Fruit fly (Drosophila melanogaster) whole organism, embryonic: ENCODE results near the gene yuri.

Experiments used
- Abd-B ChIP-seq: fragments of 200-800 bp; sonication (Bioruptor generic); optimal IDR thresholded peaks from 2 replicates; lab custom pipeline; 2018; ENCODE audit warnings: missing biosample characterization, mild to moderate bottlenecking, missing genetic modification characterization, moderate library complexity
- Aef1 ChIP-seq: fragments of 200-800 bp; sonication (Bioruptor generic); IDR thresholded peaks from 3 replicates; pipeline ENCODE4 v1.3.6; 2022; ENCODE audit warnings: missing biosample characterization, missing genetic modification characterization
- B-H2 ChIP-seq: fragments of 200-800 bp; sonication (Bioruptor generic); optimal IDR thresholded peaks from 2 replicates; lab custom pipeline; 2018; ENCODE audit warnings: missing biosample characterization, mild to moderate bottlenecking, missing genetic modification characterization
- CG10565 ChIP-seq: fragments of 200-800 bp; sonication (Bioruptor generic); optimal IDR thresholded peaks from 3 replicates; lab custom pipeline; 2016; ENCODE audit warnings: missing biosample characterization, mild to moderate bottlenecking, missing genetic modification characterization
- CG11456 ChIP-seq: fragments of 200-800 bp; sonication (Bioruptor generic); IDR thresholded peaks from 3 replicates; pipeline ENCODE4 v1.3.6; 2022; ENCODE audit warnings: missing biosample characterization, missing genetic modification characterization
- CG12155 ChIP-seq: fragments of 200-800 bp; sonication (Bioruptor generic); optimal IDR thresholded peaks from 3 replicates; lab custom pipeline; 2016; ENCODE audit warnings: missing biosample characterization, missing genetic modification characterization
- CG12659 ChIP-seq: fragments of 200-800 bp; sonication (Bioruptor generic); optimal IDR thresholded peaks from 3 replicates; lab custom pipeline; 2017; ENCODE audit warnings: mild to moderate bottlenecking, missing biosample characterization, missing genetic modification reagents, missing genetic modification characterization
- CG14710 ChIP-seq: fragments of 200-800 bp; sonication (Bioruptor generic); optimal IDR thresholded peaks from 3 replicates; lab custom pipeline; 2019; ENCODE audit warnings: missing biosample characterization, mild to moderate bottlenecking, missing genetic modification characterization, moderate library complexity
- CG14860 ChIP-seq: fragments of 200-800 bp; sonication (Bioruptor generic); IDR thresholded peaks from 3 replicates; pipeline ENCODE4 v1.3.6; 2022; ENCODE audit warnings: missing biosample characterization, missing genetic modification characterization; ENCODE audit not compliant: partially characterized antibody
- CG15269 ChIP-seq: fragments of 200-800 bp; sonication (Bioruptor generic); optimal IDR thresholded peaks from 2 replicates; lab custom pipeline; 2018; ENCODE audit warnings: missing biosample characterization, mild to moderate bottlenecking, missing genetic modification characterization, moderate library complexity
- CG15479 ChIP-seq: fragments of 200-800 bp; sonication (Bioruptor generic); optimal IDR thresholded peaks from 3 replicates; lab custom pipeline; 2019; ENCODE audit warnings: missing biosample characterization, mild to moderate bottlenecking, missing genetic modification characterization, moderate library complexity
- CG17186 ChIP-seq: fragments of 200-800 bp; sonication (Bioruptor generic); optimal IDR thresholded peaks from 3 replicates; lab custom pipeline; 2017; ENCODE audit warnings: missing biosample characterization, missing genetic modification reagents, missing genetic modification characterization
- CG17829 ChIP-seq: fragments of 200-800 bp; optimal IDR thresholded peaks from 2 replicates; lab custom pipeline; 2019; ENCODE audit warnings: missing biosample characterization, mild to moderate bottlenecking, missing genetic modification characterization, moderate library complexity
- CG2129 ChIP-seq: fragments of 200-800 bp; sonication (Bioruptor generic); IDR thresholded peaks from 2 replicates; pipeline ENCODE4 v1.3.6; 2022; ENCODE audit warnings: missing biosample characterization, missing genetic modification characterization; ENCODE audit not compliant: partially characterized antibody
- CG2678 ChIP-seq: fragments of 200-800 bp; sonication (Bioruptor generic); optimal IDR thresholded peaks from 3 replicates; lab custom pipeline; 2019; ENCODE audit warnings: missing biosample characterization, mild to moderate bottlenecking, missing genetic modification characterization, moderate library complexity
- CG33557 ChIP-seq: fragments of 200-800 bp; sonication (Bioruptor generic); optimal IDR thresholded peaks from 2 replicates; lab custom pipeline; 2019; ENCODE audit warnings: missing biosample characterization, mild to moderate bottlenecking, missing genetic modification characterization, moderate library complexity
- CG43689 ChIP-seq: fragments of 200-800 bp; sonication (Bioruptor generic); IDR thresholded peaks from 2 replicates; pipeline ENCODE4 v1.3.6; 2022; ENCODE audit warnings: missing biosample characterization, missing genetic modification characterization
- CG6765 ChIP-seq: fragments of 200-800 bp; sonication (Bioruptor generic); optimal IDR thresholded peaks from 3 replicates; lab custom pipeline; 2017; ENCODE audit warnings: missing biosample characterization, mild to moderate bottlenecking, missing genetic modification characterization
- CG8089 ChIP-seq: fragments of 200-800 bp; sonication (Bioruptor generic); optimal IDR thresholded peaks from 3 replicates; lab custom pipeline; 2016; ENCODE audit warnings: missing biosample characterization, missing genetic modification characterization
- CG9215 ChIP-seq: fragments of 200-800 bp; sonication (Bioruptor generic); IDR thresholded peaks from 2 replicates; pipeline ENCODE4 v1.3.6; 2022; ENCODE audit warnings: missing biosample characterization, missing genetic modification characterization
- CG9797 ChIP-seq: fragments of 200-800 bp; sonication (Bioruptor generic); optimal IDR thresholded peaks from 3 replicates; lab custom pipeline; 2018; ENCODE audit warnings: missing biosample characterization, mild to moderate bottlenecking, missing genetic modification characterization
- Dbx ChIP-seq: fragments of 200-800 bp; sonication (Bioruptor generic); IDR thresholded peaks from 3 replicates; pipeline ENCODE4 v1.3.6; 2022; ENCODE audit warnings: missing biosample characterization, missing genetic modification characterization
- Eip74EF ChIP-seq, 2 experiments: fragments of 200-800 bp in 1 of 2; fragments of >200 bp in 1 of 2; sonication (Bioruptor generic) in 1 of 2; optimal IDR thresholded peaks; 2 replicates each; lab custom pipeline; 2017 to 2019; ENCODE audit warnings: missing biosample characterization in 2 of 2, missing genetic modification characterization in 2 of 2, mild to moderate bottlenecking in 1 of 2, moderate library complexity in 1 of 2
- HLH4C ChIP-seq: fragments of 200-800 bp; sonication (Bioruptor generic); IDR thresholded peaks from 3 replicates; pipeline ENCODE4 v1.3.6; 2022; ENCODE audit warnings: missing biosample characterization, missing genetic modification characterization; ENCODE audit not compliant: partially characterized antibody
- Hr3 ChIP-seq: fragments of 200-800 bp; sonication (Bioruptor generic); optimal IDR thresholded peaks from 3 replicates; lab custom pipeline; 2016; ENCODE audit warnings: missing biosample characterization, missing genetic modification characterization
- Lhr ChIP-seq: fragments of 200-800 bp; sonication (Bioruptor generic); optimal IDR thresholded peaks from 3 replicates; lab custom pipeline; 2017; ENCODE audit warnings: mild to moderate bottlenecking, missing biosample characterization, missing genetic modification reagents, missing genetic modification characterization
- MBD-R2 ChIP-seq: fragments of 200-800 bp; sonication (Bioruptor generic); IDR thresholded peaks from 2 replicates; pipeline ENCODE4 v1.3.6; 2022; ENCODE audit warnings: missing biosample characterization, missing genetic modification characterization
- NC2α ChIP-seq: fragments of 200-800 bp; sonication (Bioruptor generic); optimal IDR thresholded peaks from 2 replicates; lab custom pipeline; 2016; ENCODE audit warnings: missing biosample characterization, missing genetic modification characterization
- Ravus ChIP-seq: fragments of 200-800 bp; sonication (Bioruptor generic); IDR thresholded peaks from 2 replicates; pipeline ENCODE4 v1.3.6; 2022; ENCODE audit warnings: missing biosample characterization, missing genetic modification characterization
- Scr ChIP-seq: fragments of 200-800 bp; sonication (Bioruptor generic); IDR thresholded peaks from 2 replicates; pipeline ENCODE4 v1.3.6; 2022; ENCODE audit warnings: missing biosample characterization, missing genetic modification characterization; ENCODE audit not compliant: partially characterized antibody
- Ssrp ChIP-seq: fragments of 200-800 bp; sonication (Bioruptor generic); optimal IDR thresholded peaks from 2 replicates; lab custom pipeline; 2018; ENCODE audit warnings: missing biosample characterization, mild to moderate bottlenecking, missing genetic modification characterization, moderate library complexity
- ato ChIP-seq: fragments of 200-800 bp; sonication (Bioruptor generic); IDR thresholded peaks from 2 replicates; pipeline ENCODE4 v1.3.6; 2022; ENCODE audit warnings: missing biosample characterization, missing genetic modification characterization; ENCODE audit not compliant: partially characterized antibody
- br ChIP-seq: fragments of >200 bp; optimal IDR thresholded peaks from 2 replicates; lab custom pipeline; 2017
- disco-r ChIP-seq: fragments of 200-800 bp; sonication (Bioruptor generic); optimal IDR thresholded peaks from 2 replicates; lab custom pipeline; 2016; ENCODE audit warnings: missing biosample characterization, missing genetic modification characterization
- dmrt11E ChIP-seq: fragments of 200-800 bp; sonication (Bioruptor generic); optimal IDR thresholded peaks from 3 replicates; lab custom pipeline; 2018; ENCODE audit warnings: missing biosample characterization, mild to moderate bottlenecking, missing genetic modification characterization, moderate library complexity
- emc ChIP-seq: fragments of 200-800 bp; sonication (Bioruptor generic); optimal IDR thresholded peaks from 2 replicates; lab custom pipeline; 2016; ENCODE audit warnings: missing biosample characterization, missing genetic modification characterization
- gsb-n ChIP-seq: fragments of 200-800 bp; sonication (Bioruptor generic); optimal IDR thresholded peaks from 3 replicates; lab custom pipeline; 2018; ENCODE audit warnings: missing biosample characterization, mild to moderate bottlenecking, missing genetic modification characterization
- inv ChIP-seq: fragments of 200-800 bp; sonication (Bioruptor generic); IDR thresholded peaks from 2 replicates; pipeline ENCODE4 v1.3.6; 2022; ENCODE audit warnings: missing biosample characterization, missing genetic modification characterization; ENCODE audit not compliant: partially characterized antibody
- lola ChIP-seq, 3 experiments: fragments of >200 bp in 2 of 3; fragments of 200-800 bp in 1 of 3; sonication (Bioruptor generic) in 1 of 3; optimal IDR thresholded peaks; 2 replicates each; lab custom pipeline; 2017 to 2019; ENCODE audit warnings: missing biosample characterization in 3 of 3, missing genetic modification characterization in 3 of 3, mild to moderate bottlenecking in 1 of 3, moderate library complexity in 1 of 3
- mld ChIP-seq: fragments of 200-800 bp; sonication (Bioruptor generic); IDR thresholded peaks from 3 replicates; pipeline ENCODE4 v1.3.6; 2022; ENCODE audit warnings: missing biosample characterization, missing genetic modification characterization; ENCODE audit not compliant: partially characterized antibody
- pros ChIP-seq: fragments of 200-800 bp; sonication (Bioruptor generic); optimal IDR thresholded peaks from 3 replicates; lab custom pipeline; 2019; ENCODE audit warnings: missing biosample characterization, mild to moderate bottlenecking, missing genetic modification characterization, moderate library complexity
- row ChIP-seq: fragments of 200-800 bp; sonication (Bioruptor generic); IDR thresholded peaks from 3 replicates; pipeline ENCODE4 v1.3.6; 2022; ENCODE audit warnings: missing biosample characterization, missing genetic modification characterization
- sens ChIP-seq: fragments of 200-800 bp; sonication (Bioruptor generic); peaks from one replicate; lab custom pipeline; 2016; ENCODE audit warnings: missing biosample characterization, missing genetic modification characterization
- sisA ChIP-seq: fragments of 200-800 bp; sonication (Bioruptor generic); IDR thresholded peaks from 2 replicates; pipeline ENCODE4 v1.3.6; 2022; ENCODE audit warnings: missing biosample characterization, missing genetic modification characterization
- tna ChIP-seq: fragments of 200-800 bp; sonication (Bioruptor generic); IDR thresholded peaks from 2 replicates; pipeline ENCODE4 v1.3.6; 2022; ENCODE audit warnings: missing biosample characterization, missing genetic modification characterization; ENCODE audit not compliant: partially characterized antibody
- wek ChIP-seq: fragments of 200-800 bp; sonication (Bioruptor generic); optimal IDR thresholded peaks from 3 replicates; lab custom pipeline; 2018; ENCODE audit warnings: missing biosample characterization, mild to moderate bottlenecking, missing genetic modification characterization, moderate library complexity
- zf30C ChIP-seq: fragments of 200-800 bp; sonication (Bioruptor generic); optimal IDR thresholded peaks from 3 replicates; lab custom pipeline; 2018; ENCODE audit warnings: missing biosample characterization, mild to moderate bottlenecking, missing genetic modification characterization

The yuri gene

dm6 chr2L:15271757-15272589 lies 7.5 kb upstream of the yuri start, which contains the start of gene Cul3 (continued):
- TF ChIP-seq Scr (GFP tag; lab: Robert Waterston, UW) (peak; percentile 85), gsb-n (tag; lab: Kevin White, UChicago) (peak; percentile 1), mld (GFP tag; lab: Robert Waterston, UW) (peak; percentile 68), CG15479 (GFP tag; lab: Kevin White, UChicago) (no peak), CG10565 (no peak), MBD-R2 (GFP tag; lab: Robert Waterston, UW) (0 out of 2 replicates have a peak, but pooled peaks have one; percentile 16), CG17829 (tag; lab: Kevin White, UChicago) (peak; percentile 44), Abd-B (peak; percentile 62), lola (GFP tag; optimal IDR thresholded peaks at IDR 0.05; lab: Kevin White, UChicago) (peak in 1 of 3 experiments; percentile 8), CG43689 (GFP tag; lab: Robert Waterston, UW) (no peak), CG15269 (tag; lab: Kevin White, UChicago) (peak; percentile 23), B-H2 (GFP tag; lab: Kevin White, UChicago) (no peak), sens (GFP tag; lab: Kevin White, UChicago) (peak; percentile 82), CG11456 (GFP tag; lab: Robert Waterston, UW) (no peak), CG9797 (peak; percentile 2), Ravus (GFP tag; lab: Robert Waterston, UW) (no peak), Dbx (GFP tag; lab: Robert Waterston, UW) (no peak), CG14710 (peak; percentile 28), Hr3 (GFP tag; lab: Kevin White, UChicago) (peak; percentile 20), sisA (GFP tag; lab: Robert Waterston, UW) (no peak), disco-r (GFP tag; lab: Kevin White, UChicago) (no peak), CG6765 (GFP tag; lab: Kevin White, UChicago) (no peak), pros (no peak), CG14860 (GFP tag; lab: Robert Waterston, UW) (peak; percentile 63; the same call in 2 of the 3 replicates), NC2α (no peak), zf30C (GFP tag; lab: Kevin White, UChicago) (no peak), CG12155 (GFP tag; lab: Kevin White, UChicago) (no peak), wek (GFP tag; lab: Kevin White, UChicago) (no peak), CG33557 (GFP tag; lab: Kevin White, UChicago) (no peak), Lhr (GFP tag; lab: Kevin White, UChicago) (peak; percentile 8), CG8089 (no peak), Ssrp (tag; lab: Kevin White, UChicago) (peak; percentile 1), dmrt11E (tag; lab: Kevin White, UChicago) (peak; percentile 43), CG2678 (tag; lab: Kevin White, UChicago) (peak; percentile 51), CG2129 (peak; percentile 65), HLH4C (GFP tag; lab: Robert Waterston, UW) (peak; percentile 70), CG12659 (GFP tag; lab: Kevin White, UChicago) (peak; percentile 21), emc (GFP tag; lab: Kevin White, UChicago) (no peak), Eip74EF (GFP tag; optimal IDR thresholded peaks at IDR 0.05; lab: Kevin White, UChicago) (no peak), inv (GFP tag; lab: Robert Waterston, UW) (peak; percentile 75), CG17186 (GFP tag; lab: Kevin White, UChicago) (peak; percentile 1), CG9215 (GFP tag; lab: Robert Waterston, UW) (0 out of 2 replicates have a peak, but pooled peaks have one; percentile 26), br (no peak), tna (peak; percentile 36; the same call in 1 of the 2 replicates), Aef1 (GFP tag; lab: Robert Waterston, UW) (peak; percentile 79), row (GFP tag; lab: Robert Waterston, UW) (peak; percentile 85), ato (GFP tag; lab: Robert Waterston, UW) (peak; percentile 34; the same call in 1 of the 2 replicates)
